Worm (Caenorhabditis elegans): ENCODE data around the gene F01G10.4.

F01G10.4 gene

DNA sequence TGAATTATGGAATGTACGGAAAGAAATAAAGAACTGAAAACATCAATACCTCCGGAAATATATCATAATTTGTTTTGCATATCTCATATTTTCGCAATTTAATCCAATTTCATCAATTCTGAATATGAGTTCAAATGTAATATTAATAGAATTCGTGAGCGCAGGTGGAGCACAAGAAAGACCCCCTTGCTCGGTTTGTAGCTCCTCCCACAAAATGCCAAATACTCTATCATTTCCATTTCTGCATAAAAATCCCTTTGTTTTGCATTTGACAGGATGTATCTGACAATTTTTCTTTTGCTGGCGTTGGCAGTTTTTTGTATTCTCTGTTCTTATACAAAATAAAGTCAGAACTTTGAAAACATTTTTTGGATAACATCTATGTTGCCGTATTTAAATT lies 42.7 kb upstream of the F01G10.4 start:
- peak; percentile 37 for TF ChIP-seq nhr-71 (tag; optimal IDR thresholded peaks at IDR 0.05)
- peak; percentile 75 for TF ChIP-seq nhr-85 (tag)
- TF ChIP-seq snpc-4 (tag; optimal IDR thresholded peaks at IDR 0.05) = no peak

DNA sequence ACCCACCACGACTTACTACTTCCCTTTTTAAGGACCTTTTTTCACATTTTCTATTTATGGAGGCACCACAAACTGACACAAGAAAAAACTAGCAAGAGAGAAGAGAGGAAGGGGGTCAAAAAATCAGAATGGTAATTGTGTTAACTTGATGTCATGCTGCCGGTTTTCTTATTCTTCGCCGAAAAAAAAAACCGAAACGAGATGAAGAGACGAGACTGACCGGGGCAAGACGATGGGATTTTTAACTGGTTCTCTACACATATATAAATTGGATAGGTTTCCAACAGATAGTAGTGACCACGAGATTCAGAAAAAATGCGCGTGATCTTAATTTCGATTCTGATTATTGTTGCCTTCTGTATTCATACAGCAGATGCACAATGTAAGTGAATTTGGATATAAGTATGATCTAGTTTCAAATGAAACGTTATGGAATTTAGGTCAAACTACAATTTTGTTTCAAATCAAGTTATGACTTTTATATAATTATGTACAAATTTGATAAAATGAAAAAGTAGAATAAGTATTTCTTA lies 41.5 kb upstream of the F01G10.4 start, which contains the start of gene Y43C5A.3:
Gene Y43C5A.3, plus strand, starts transcription at position 256 of the 533 bp plus-strand sequence.
- TF ChIP-seq lin-14 (GFP tag; optimal IDR thresholded peaks at IDR 0.05) (peak; percentile 56), unc-86 (tag; optimal IDR thresholded peaks at IDR 0.05) (no peak), fkh-10 (GFP tag; optimal IDR thresholded peaks at IDR 0.05) (no peak), ceh-90 (tag; optimal IDR thresholded peaks at IDR 0.05) (no peak), fos-1 (tag; optimal IDR thresholded peaks at IDR 0.05) (no peak), hlh-17 (GFP tag; optimal IDR thresholded peaks at IDR 0.05; ENCODE audit: borderline replicate concordance) (no peak), egl-13 (tag; optimal IDR thresholded peaks at IDR 0.05) (no peak), nhr-11 (tag; optimal IDR thresholded peaks at IDR 0.05) (no peak), nhr-47 (tag; optimal IDR thresholded peaks at IDR 0.05) (peak; percentile 18), lsy-2 (tag; optimal IDR thresholded peaks at IDR 0.05) (no peak), nhr-85 (tag) (peak; percentile 70), F16B12.6 (tag; optimal IDR thresholded peaks at IDR 0.05) (no peak), ama-1 (optimal IDR thresholded peaks at IDR 0.05) (no peak), snu-23 (GFP tag; optimal IDR thresholded peaks at IDR 0.05) (peak; percentile 45), efl-1 (optimal IDR thresholded peaks at IDR 0.05) (no peak), efl-1 (GFP tag; optimal IDR thresholded peaks at IDR 0.05 in 1 of 2) (peak in 1 of 2 experiments; percentile 82), elt-3 (tag; optimal IDR thresholded peaks at IDR 0.05) (peak in 1 of 6 experiments; percentile 67), mab-9 (GFP tag; IDR thresholded peaks at IDR 0.05) (no peak), nhr-71 (tag; optimal IDR thresholded peaks at IDR 0.05) (peak; percentile 53), ztf-4 (tag; optimal IDR thresholded peaks at IDR 0.05) (no peak), nhr-20 (tag; optimal IDR thresholded peaks at IDR 0.05) (peak; percentile 57), tbx-2 (tag; optimal IDR thresholded peaks at IDR 0.05) (peak; percentile 11), aha-1 (tag; optimal IDR thresholded peaks at IDR 0.05) (no peak), pax-3 (tag; optimal IDR thresholded peaks at IDR 0.05) (no peak), lin-35 (GFP tag; optimal IDR thresholded peaks at IDR 0.05) (peak in 1 of 2 experiments; percentile 28), ceh-8 (GFP tag; optimal IDR thresholded peaks at IDR 0.05) (no peak), nhr-84 (tag; optimal IDR thresholded peaks at IDR 0.05) (no peak), nhr-90 (tag; optimal IDR thresholded peaks at IDR 0.05; ENCODE audit: poor library complexity) (no peak), sup-37 (GFP tag; optimal IDR thresholded peaks at IDR 0.05) (no peak), hpl-2 (GFP tag; optimal IDR thresholded peaks at IDR 0.05) (no peak), nhr-12 (tag; optimal IDR thresholded peaks at IDR 0.05) (no peak), blmp-1 (tag; optimal IDR thresholded peaks at IDR 0.05) (peak; percentile 69), lir-3 (tag; optimal IDR thresholded peaks at IDR 0.05; ENCODE audit: poor library complexity) (no peak), egl-27 (tag; optimal IDR thresholded peaks at IDR 0.05) (no peak), nhr-77 (tag; optimal IDR thresholded peaks at IDR 0.05) (no peak), dsc-1 (tag; optimal IDR thresholded peaks at IDR 0.05) (no peak), mdl-1 (tag; optimal IDR thresholded peaks at IDR 0.05) (peak in 1 of 2 experiments; percentile 4), alr-1 (tag; optimal IDR thresholded peaks at IDR 0.05; ENCODE audit: borderline replicate concordance) (no peak)

DNA sequence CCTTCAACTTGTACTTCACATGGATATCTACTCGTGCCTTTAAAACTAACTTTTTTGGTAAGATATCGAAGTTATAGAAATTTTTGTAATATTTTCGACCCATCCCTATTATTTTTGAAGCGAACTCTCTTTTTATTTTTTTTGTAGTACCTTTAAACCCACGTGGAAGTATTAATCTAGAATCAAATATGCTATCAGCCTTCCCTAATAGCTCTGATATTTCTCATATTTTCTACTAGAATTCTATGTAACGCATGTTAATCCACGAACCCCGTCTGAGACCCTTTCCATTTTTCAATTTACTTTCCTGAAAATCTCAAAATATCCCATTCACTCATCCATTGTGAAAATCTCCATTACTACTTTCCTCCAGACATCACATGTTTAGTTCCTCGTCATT lies 41.0 kb upstream of the F01G10.4 start:
- TF ChIP-seq ceh-8 (GFP tag; optimal IDR thresholded peaks at IDR 0.05) = no peak
- no peak for TF ChIP-seq C34B4.2 (tag; optimal IDR thresholded peaks at IDR 0.05)
- TF ChIP-seq efl-1 (optimal IDR thresholded peaks at IDR 0.05) = no peak
- no peak for TF ChIP-seq efl-1 (GFP tag; optimal IDR thresholded peaks at IDR 0.05 in 1 of 2)
- TF ChIP-seq sox-4 (tag; optimal IDR thresholded peaks at IDR 0.05) = no peak
- no peak for TF ChIP-seq zag-1 (tag; optimal IDR thresholded peaks at IDR 0.05)
- no peak for TF ChIP-seq ztf-4 (tag; optimal IDR thresholded peaks at IDR 0.05)
- TF ChIP-seq ceh-63 (GFP tag; optimal IDR thresholded peaks at IDR 0.05) = no peak
- no peak for TF ChIP-seq unc-86 (tag; optimal IDR thresholded peaks at IDR 0.05)
- TF ChIP-seq unc-98 (GFP tag; IDR thresholded peaks at IDR 0.05) = no peak
- TF ChIP-seq nhr-76 (tag; optimal IDR thresholded peaks at IDR 0.05) = no peak
- TF ChIP-seq snpc-4 (tag; optimal IDR thresholded peaks at IDR 0.05) = no peak
